Fruit fly (Drosophila melanogaster): ENCODE measurements around the gene CG44085.

Gene CG44085

DNA sequence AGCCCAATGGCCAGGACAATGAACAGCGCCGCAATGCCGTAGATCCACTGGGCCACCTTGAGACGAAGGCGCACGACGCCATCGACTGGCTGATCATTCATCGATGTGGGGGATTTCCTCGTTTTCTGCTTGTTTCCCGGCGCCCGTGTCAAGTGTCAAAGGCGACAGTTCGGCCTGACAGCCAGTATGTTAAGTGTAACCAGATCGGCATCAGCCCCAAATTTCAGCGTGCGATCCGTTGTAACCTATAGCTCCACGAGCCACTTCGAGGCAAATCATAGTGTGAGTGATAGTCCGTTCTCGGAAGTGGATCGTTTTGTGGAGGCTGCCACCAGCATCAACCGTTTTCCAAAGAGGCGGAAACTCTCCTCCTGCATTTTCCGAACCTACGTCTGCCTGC is 45.8 kb downstream of the CG44085 start, which contains the start of gene CG43779:
Gene CG43779, minus strand, starts transcription at position 101 of the 400 bp plus-strand sequence.
- TF ChIP-seq Spps (tag; optimal IDR thresholded peaks at IDR 0.05) (no peak), Dref (GFP tag; IDR thresholded peaks at IDR 0.05) (0 out of 2 replicates have a peak, but pooled peaks have one; percentile 1)

DNA sequence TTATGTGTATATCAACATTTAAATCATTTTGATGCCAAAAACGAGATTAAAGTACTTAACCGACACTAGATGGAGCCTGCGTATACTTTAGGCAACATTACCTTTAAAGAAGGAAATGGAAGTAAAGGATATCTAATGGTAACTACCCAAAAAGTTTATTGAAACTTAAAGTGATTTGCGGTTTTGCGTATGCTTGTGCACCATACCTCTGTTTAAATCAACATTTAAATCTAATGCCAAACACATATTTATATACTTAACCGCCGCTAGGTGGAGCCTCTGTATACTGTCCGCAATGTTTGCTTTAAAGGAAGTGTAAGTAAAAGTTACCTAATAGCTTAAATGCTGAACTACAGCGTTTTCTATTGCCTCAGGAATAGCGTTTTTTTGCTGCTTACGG is 65.0 kb downstream of the CG44085 start:
- TF ChIP-seq ems (GFP tag; optimal IDR thresholded peaks at IDR 0.05) (no peak), CTCF (GFP tag; optimal IDR thresholded peaks at IDR 0.05) (peak; percentile 85)

DNA sequence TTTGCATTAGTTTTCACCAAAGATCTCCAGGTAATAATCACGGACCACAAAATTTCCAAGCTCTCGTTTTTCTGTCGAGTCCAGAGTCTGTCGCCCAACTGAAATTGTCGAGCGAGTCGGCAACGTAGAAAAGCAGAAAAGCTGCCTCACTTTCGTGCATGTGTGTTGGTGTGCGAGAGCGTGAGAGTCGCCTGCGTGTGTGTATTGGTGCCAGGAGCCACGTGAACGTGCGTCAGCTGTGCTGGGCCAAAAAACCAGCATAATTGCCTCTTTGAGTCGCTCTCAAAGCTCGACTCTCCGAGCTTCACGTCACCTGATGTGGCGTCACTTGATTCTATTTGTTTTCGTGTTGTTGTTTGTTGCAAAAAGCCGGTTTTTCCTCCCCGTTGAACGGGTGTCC is 70.2 kb downstream of the CG44085 start, which contains the start of gene hbt:
Gene hbt, minus strand, starts transcription at position 101 of the 400 bp plus-strand sequence.
- no peak for TF ChIP-seq Dek (tag; optimal IDR thresholded peaks at IDR 0.05)
- peak; percentile 26; the same call in 1 of the 2 replicates for TF ChIP-seq sna (GFP tag; IDR thresholded peaks at IDR 0.05; ENCODE audit: partially characterized antibody)
- TF ChIP-seq abd-A (tag; optimal IDR thresholded peaks at IDR 0.05) = peak; percentile 27
- TF ChIP-seq crp (GFP tag; optimal IDR thresholded peaks at IDR 0.05) = peak in 1 of 2 experiments; percentile 29
- TF ChIP-seq Trl (optimal IDR thresholded peaks at IDR 0.05) = peak; percentile 24 to 54
- TF ChIP-seq Trl (GFP tag; optimal IDR thresholded peaks at IDR 0.05) = no peak
- TF ChIP-seq cg (GFP tag; optimal IDR thresholded peaks at IDR 0.05) = peak; percentile 46
- no peak for TF ChIP-seq CkIIα-i1 (GFP tag; IDR thresholded peaks at IDR 0.05)
- TF ChIP-seq pita (GFP tag; optimal IDR thresholded peaks at IDR 0.05) = no peak
- TF ChIP-seq Doc2 (GFP tag; IDR thresholded peaks at IDR 0.05) = no peak

DNA sequence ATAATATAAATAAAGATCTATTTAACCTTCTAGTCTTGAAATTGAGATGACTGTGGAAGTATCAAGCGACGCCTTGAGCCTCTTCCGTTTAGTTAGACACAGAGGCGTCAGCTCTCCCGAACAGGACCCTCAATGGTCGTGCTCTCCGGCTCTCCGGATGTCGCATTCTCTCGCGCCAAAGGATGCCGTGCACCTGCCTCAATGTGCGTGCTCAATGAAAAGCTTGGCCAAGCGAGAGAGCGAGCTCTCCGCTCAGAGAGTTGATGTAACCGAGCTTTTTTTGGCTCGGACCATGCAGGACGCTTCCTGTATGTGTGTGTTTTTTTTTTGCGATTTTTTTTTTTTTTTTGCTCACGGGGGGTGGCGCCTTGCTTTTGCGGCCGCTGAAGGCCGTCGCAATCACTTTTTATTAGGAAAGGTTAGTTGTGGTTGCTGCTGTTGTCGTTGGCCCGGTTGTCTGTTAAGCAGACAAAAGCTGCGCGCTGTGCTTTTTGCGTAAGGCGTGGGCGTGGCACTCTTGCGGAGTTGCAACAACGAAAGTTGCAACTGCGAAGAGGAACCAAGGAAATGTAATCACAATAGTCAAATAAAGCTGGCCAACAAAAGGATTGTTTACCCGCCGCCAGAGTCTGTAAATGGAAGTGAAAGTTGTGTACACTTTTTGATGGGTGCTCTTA is 71.2 kb downstream of the CG44085 start:
- TF ChIP-seq CG18011 (GFP tag; optimal IDR thresholded peaks at IDR 0.05) (peak; percentile 94), CG34422 (GFP tag; IDR thresholded peaks at IDR 0.05) (peak; percentile 56; the same call in 1 of the 3 replicates), CG9876 (GFP tag; optimal IDR thresholded peaks at IDR 0.05) (no peak), Trl (optimal IDR thresholded peaks at IDR 0.05) (peak; percentile 42 to 68), Trl (GFP tag; optimal IDR thresholded peaks at IDR 0.05) (no peak), chinmo (GFP tag; IDR thresholded peaks at IDR 0.05; ENCODE audit: partially characterized antibody) (0 out of 4 replicates have a peak, but pooled peaks have one; percentile 23), Ets65A (GFP tag) (peak; percentile 71)

DNA sequence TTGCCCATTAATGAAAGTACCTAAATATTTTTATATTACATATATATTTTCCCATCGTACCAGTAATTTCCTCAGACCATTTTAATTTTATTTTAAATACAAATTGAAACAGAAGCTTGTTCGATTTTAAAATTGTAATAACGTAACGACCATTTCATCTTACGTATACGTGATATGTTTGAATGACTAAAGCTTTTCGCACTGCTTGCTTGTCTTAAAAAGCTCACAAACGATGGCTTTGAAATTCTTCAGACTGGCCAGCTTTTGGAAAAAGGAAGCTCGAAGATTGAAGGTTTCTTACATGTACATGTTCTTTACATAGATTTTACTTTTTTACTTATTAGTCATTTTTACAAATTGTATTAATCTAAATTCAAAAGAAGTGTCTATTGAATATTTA is 71.9 kb downstream of the CG44085 start:
- TF ChIP-seq ftz-f1 (GFP tag; optimal IDR thresholded peaks at IDR 0.05) (peak; percentile 13), CG31365 (tag; optimal IDR thresholded peaks at IDR 0.05) (peak; percentile 73), Oaz (GFP tag; IDR thresholded peaks at IDR 0.05) (no peak), CG13287 (GFP tag; IDR thresholded peaks at IDR 0.05; ENCODE audit: partially characterized antibody) (peak; percentile 33; the same call in 1 of the 2 replicates), CTCF (GFP tag; optimal IDR thresholded peaks at IDR 0.05) (peak; percentile 57), Myb (GFP tag; optimal IDR thresholded peaks at IDR 0.05) (peak; percentile 80), CG9437 (GFP tag; optimal IDR thresholded peaks at IDR 0.05) (peak; percentile 99), CG17829 (tag; optimal IDR thresholded peaks at IDR 0.05) (no peak), amos (GFP tag; IDR thresholded peaks at IDR 0.05; ENCODE audit: partially characterized antibody) (peak; percentile 28; the same call in 1 of the 2 replicates)

Data from whole organism, embryonic.